4 fruit fly cellular contexts compared by ENCODE assay signal in genomic region chr3L:16090330-16090803, dm6.
A peak's percentile ranks its signal among the peaks of the same experiment; 100 is the strongest.
TF ChIP-seq lines count a peak whose summit lies in the region.

CG5235 (minus strand) TSS chr3L:16090392.
ClC-c (plus strand) TSS chr3L:16090454.

- no peak for TF ChIP-seq CTCF in whole organism, embryonic (GFP tag; optimal IDR thresholded peaks at IDR 0.05; lab: Kevin White, UChicago)

TF ChIP-seq in whole organism, adult, 20 proteins besides CTCF, POLR2A, EP300 and RAD21:
- TF ChIP-seq pad (GFP tag; optimal IDR thresholded peaks at IDR 0.05; lab: Kevin White, UChicago): no peak
- peak; percentile 71 for TF ChIP-seq tj (GFP tag; optimal IDR thresholded peaks at IDR 0.05; lab: Kevin White, UChicago)
- peak; percentile 31 for TF ChIP-seq CG14711 (tag; optimal IDR thresholded peaks at IDR 0.05; lab: Kevin White, UChicago)
- TF ChIP-seq CG12768 (GFP tag; optimal IDR thresholded peaks at IDR 0.05; lab: Kevin White, UChicago): no peak
- peak; percentile 43 for TF ChIP-seq CG7101 (tag; optimal IDR thresholded peaks at IDR 0.05; lab: Kevin White, UChicago)
- peak; percentile 32 for TF ChIP-seq cic (GFP tag; optimal IDR thresholded peaks at IDR 0.05; lab: Kevin White, UChicago)
- no peak for TF ChIP-seq CG1620 (GFP tag; optimal IDR thresholded peaks at IDR 0.05; lab: Kevin White, UChicago)
- peak; percentile 38 for TF ChIP-seq Mnt (GFP tag; optimal IDR thresholded peaks at IDR 0.05; lab: Kevin White, UChicago)
- TF ChIP-seq CG5204 (GFP tag; optimal IDR thresholded peaks at IDR 0.05; lab: Kevin White, UChicago): no peak
- peak; percentile 51 for TF ChIP-seq bab1 (GFP tag; optimal IDR thresholded peaks at IDR 0.05; lab: Kevin White, UChicago)
- no peak for TF ChIP-seq cnc (optimal IDR thresholded peaks at IDR 0.05; lab: Kevin White, UChicago)

TF ChIP-seq in whole organism, embryonic, 481 proteins besides CTCF, POLR2A, EP300 and RAD21 (continues in another document):
- TF ChIP-seq usp (GFP tag; optimal IDR thresholded peaks at IDR 0.05; lab: Kevin White, UChicago) (no peak), CG17328 (GFP tag; IDR thresholded peaks at IDR 0.05; lab: Robert Waterston, UW) (no peak), crol (GFP tag; IDR thresholded peaks at IDR 0.05; lab: Robert Waterston, UW) (no peak), NFAT (GFP tag; IDR thresholded peaks at IDR 0.05; lab: Robert Waterston, UW) (no peak), Taf1 (GFP tag; IDR thresholded peaks at IDR 0.05; lab: Robert Waterston, UW) (no peak), pfk (GFP tag; optimal IDR thresholded peaks at IDR 0.05; lab: Kevin White, UChicago) (no peak), ac (GFP tag; optimal IDR thresholded peaks at IDR 0.05; lab: Kevin White, UChicago) (no peak), chinmo (GFP tag; IDR thresholded peaks at IDR 0.05; lab: Robert Waterston, UW; ENCODE audit: partially characterized antibody) (peak; percentile 86; the same call in 2 of the 4 replicates), Sin3A (optimal IDR thresholded peaks at IDR 0.05; lab: Kevin White, UChicago) (peak; percentile 55), CG11560 (tag; IDR thresholded peaks at IDR 0.05; lab: Robert Waterston, UW) (peak; percentile 97), Atf6 (GFP tag; IDR thresholded peaks at IDR 0.05; lab: Robert Waterston, UW) (0 out of 2 replicates have a peak, but pooled peaks have one; percentile 34), CG34376 (GFP tag; optimal IDR thresholded peaks at IDR 0.05; lab: Kevin White, UChicago) (peak; percentile 45), ERR (GFP tag; optimal IDR thresholded peaks at IDR 0.05; lab: Kevin White, UChicago) (no peak), CG7271 (tag; optimal IDR thresholded peaks at IDR 0.05; lab: Kevin White, UChicago) (no peak), disco-r (GFP tag; optimal IDR thresholded peaks at IDR 0.05; lab: Kevin White, UChicago) (no peak), CG15011 (GFP tag; optimal IDR thresholded peaks at IDR 0.05; lab: Kevin White, UChicago) (no peak), cad (GFP tag; optimal IDR thresholded peaks at IDR 0.05; lab: Kevin White, UChicago) (no peak), CG12104 (GFP tag; optimal IDR thresholded peaks at IDR 0.05; lab: Kevin White, UChicago) (no peak), CG32772 (GFP tag; IDR thresholded peaks at IDR 0.05; lab: Robert Waterston, UW) (no peak), Hsf (GFP tag; optimal IDR thresholded peaks at IDR 0.05; lab: Kevin White, UChicago) (no peak), Doc3 (GFP tag; IDR thresholded peaks at IDR 0.05; lab: Robert Waterston, UW; ENCODE audit: partially characterized antibody) (peak; percentile 72), gcm (GFP tag; optimal IDR thresholded peaks at IDR 0.05; lab: Kevin White, UChicago) (no peak), Lhr (GFP tag; optimal IDR thresholded peaks at IDR 0.05; lab: Kevin White, UChicago) (peak; percentile 14), Drgx (GFP tag; IDR thresholded peaks at IDR 0.05; lab: Robert Waterston, UW) (no peak), ranshi (GFP tag; IDR thresholded peaks at IDR 0.05; lab: Robert Waterston, UW) (no peak), knrl (GFP tag; IDR thresholded peaks at IDR 0.05; lab: Robert Waterston, UW; ENCODE audit: partially characterized antibody) (peak; percentile 69), Dfd (GFP tag; optimal IDR thresholded peaks at IDR 0.05; lab: Kevin White, UChicago) (no peak)

TF ChIP-seq in whole organism, prepupa, 60 proteins besides CTCF, POLR2A, EP300 and RAD21:
- TF ChIP-seq CG6854 (GFP tag; optimal IDR thresholded peaks at IDR 0.05; lab: Kevin White, UChicago): peak; percentile 53
- peak; percentile 5 for TF ChIP-seq esn (GFP tag; optimal IDR thresholded peaks at IDR 0.05; lab: Kevin White, UChicago)
- TF ChIP-seq Sox102F (GFP tag; optimal IDR thresholded peaks at IDR 0.05; lab: Kevin White, UChicago): no peak
- TF ChIP-seq fkh (GFP tag; optimal IDR thresholded peaks at IDR 0.05; lab: Kevin White, UChicago): peak; percentile 69
- TF ChIP-seq Sox14 (GFP tag; optimal IDR thresholded peaks at IDR 0.05; lab: Kevin White, UChicago): peak; percentile 34
- no peak for TF ChIP-seq CG8632 (GFP tag; optimal IDR thresholded peaks at IDR 0.05; lab: Kevin White, UChicago)

TF ChIP-seq in whole organism, wandering third instar larva, 38 proteins besides CTCF, POLR2A, EP300 and RAD21:
- TF ChIP-seq dl (GFP tag; optimal IDR thresholded peaks at IDR 0.05; lab: Kevin White, UChicago; ENCODE audit: insufficient read depth in 1 of 2, partially characterized antibody in 2 of 2) (no peak), Dif (GFP tag; optimal IDR thresholded peaks at IDR 0.05; lab: Kevin White, UChicago; ENCODE audit: partially characterized antibody) (no peak), sage (GFP tag; optimal IDR thresholded peaks at IDR 0.05; lab: Kevin White, UChicago) (no peak), Myc (optimal IDR thresholded peaks at IDR 0.05; lab: Kevin White, UChicago) (no peak), sv (GFP tag; optimal IDR thresholded peaks at IDR 0.05; lab: Kevin White, UChicago) (no peak), dsf (GFP tag; optimal IDR thresholded peaks at IDR 0.05; lab: Kevin White, UChicago; ENCODE audit: borderline replicate concordance) (no peak), Rel (GFP tag; optimal IDR thresholded peaks at IDR 0.05; lab: Kevin White, UChicago) (no peak), Rel (tag; optimal IDR thresholded peaks at IDR 0.05; lab: Kevin White, UChicago) (peak; percentile 65), rgr (GFP tag; optimal IDR thresholded peaks at IDR 0.05; lab: Kevin White, UChicago) (peak; percentile 14), Hr78 (GFP tag; optimal IDR thresholded peaks at IDR 0.05; lab: Kevin White, UChicago) (no peak), fru (GFP tag; optimal IDR thresholded peaks at IDR 0.05; lab: Kevin White, UChicago) (peak; percentile 63), tai (GFP tag; optimal IDR thresholded peaks at IDR 0.05; lab: Kevin White, UChicago) (no peak), dmrt93B (GFP tag; optimal IDR thresholded peaks at IDR 0.05; lab: Kevin White, UChicago) (no peak), Hnf4 (GFP tag; optimal IDR thresholded peaks at IDR 0.05; lab: Kevin White, UChicago) (no peak), brk (GFP tag; optimal IDR thresholded peaks at IDR 0.05; lab: Kevin White, UChicago) (no peak), Dfd (GFP tag; optimal IDR thresholded peaks at IDR 0.05; lab: Kevin White, UChicago) (no peak), OdsH (GFP tag; optimal IDR thresholded peaks at IDR 0.05; lab: Kevin White, UChicago) (no peak), Jra (GFP tag; optimal IDR thresholded peaks at IDR 0.05; lab: Kevin White, UChicago) (no peak)
